Fruit fly (Drosophila melanogaster): ENCODE measurements around the gene msd5.
A peak's percentile ranks its signal among the peaks of the same experiment; 100 is the strongest.

Gene msd5

dm6 chr3L:1313039-1313766 is 19.7 kb downstream of the msd5 start, which contains the start of the genes sturkopf and Herc4 (continued):
- TF ChIP-seq CG15073 (GFP tag; optimal IDR thresholded peaks at IDR 0.05) (no peak), CG13775 (GFP tag; optimal IDR thresholded peaks at IDR 0.05) (peak; percentile 100), lov (optimal IDR thresholded peaks at IDR 0.05) (no peak), lov (GFP tag; IDR thresholded peaks at IDR 0.05) (no peak), vfl (GFP tag; optimal IDR thresholded peaks at IDR 0.05) (peak; percentile 85), az2 (GFP tag; optimal IDR thresholded peaks at IDR 0.05) (peak; percentile 76), ERR (GFP tag; optimal IDR thresholded peaks at IDR 0.05) (peak; percentile 74), CG7372 (GFP tag; IDR thresholded peaks at IDR 0.05) (peak; percentile 60), pros (GFP tag; optimal IDR thresholded peaks at IDR 0.05) (peak; percentile 2), zf30C (GFP tag; optimal IDR thresholded peaks at IDR 0.05) (no peak), run (tag; optimal IDR thresholded peaks at IDR 0.05) (peak; percentile 36), CG17328 (GFP tag; IDR thresholded peaks at IDR 0.05) (peak; percentile 51; the same call in 1 of the 2 replicates), CG9727 (GFP tag; optimal IDR thresholded peaks at IDR 0.05) (peak; percentile 82), CG12942 (GFP tag; optimal IDR thresholded peaks at IDR 0.05) (peak; percentile 60), hkb (optimal IDR thresholded peaks at IDR 0.05) (no peak), hkb (GFP tag; IDR thresholded peaks at IDR 0.05) (no peak; the same call in 1 of the 2 replicates), Neu2 (GFP tag; optimal IDR thresholded peaks at IDR 0.05; ENCODE audit: borderline replicate concordance) (no peak), z (GFP tag; IDR thresholded peaks at IDR 0.05) (no peak), inv (GFP tag; IDR thresholded peaks at IDR 0.05; ENCODE audit: partially characterized antibody) (no peak), CG9797 (GFP tag; optimal IDR thresholded peaks at IDR 0.05) (no peak), CG6272 (GFP tag; IDR thresholded peaks at IDR 0.05) (peak; percentile 56), CG12391 (tag; optimal IDR thresholded peaks at IDR 0.05) (peak; percentile 79), gem (tag; optimal IDR thresholded peaks at IDR 0.05) (peak; percentile 88), Xbp1 (GFP tag; optimal IDR thresholded peaks at IDR 0.05) (peak; percentile 80), CG6765 (GFP tag; optimal IDR thresholded peaks at IDR 0.05) (peak; percentile 43), CG11247 (GFP tag; IDR thresholded peaks at IDR 0.05) (peak; percentile 25; the same call in 1 of the 2 replicates), CG10565 (GFP tag; optimal IDR thresholded peaks at IDR 0.05) (no peak), D19B (GFP tag; optimal IDR thresholded peaks at IDR 0.05) (peak; percentile 82), bsh (GFP tag; optimal IDR thresholded peaks at IDR 0.05) (peak in 1 of 2 experiments; percentile 44), zen2 (GFP tag; IDR thresholded peaks at IDR 0.05; ENCODE audit: partially characterized antibody) (no peak), NK7.1 (GFP tag; optimal IDR thresholded peaks at IDR 0.05) (peak; percentile 32), bowl (GFP tag; IDR thresholded peaks at IDR 0.05) (no peak), gt (GFP tag; IDR thresholded peaks at IDR 0.05) (no peak), CG11695 (GFP tag; IDR thresholded peaks at IDR 0.05) (peak; percentile 40; the same call in 1 of the 3 replicates), mam (GFP tag; optimal IDR thresholded peaks at IDR 0.05) (peak; percentile 96), Dbx (GFP tag; IDR thresholded peaks at IDR 0.05) (peak; percentile 50; the same call in 1 of the 3 replicates), MBD-R2 (GFP tag; IDR thresholded peaks at IDR 0.05) (peak; percentile 83), CG17359 (tag; optimal IDR thresholded peaks at IDR 0.05) (peak; percentile 13), org-1 (GFP tag; optimal IDR thresholded peaks at IDR 0.05) (peak; percentile 67), CG6654 (GFP tag; optimal IDR thresholded peaks at IDR 0.05) (no peak), CG9609 (GFP tag; optimal IDR thresholded peaks at IDR 0.05) (peak; percentile 62), nerfin-2 (GFP tag; IDR thresholded peaks at IDR 0.05; ENCODE audit: partially characterized antibody) (no peak), CG14965 (GFP tag; optimal IDR thresholded peaks at IDR 0.05; ENCODE audit: borderline replicate concordance) (no peak), CG14710 (tag; optimal IDR thresholded peaks at IDR 0.05) (peak; percentile 76), CG2202 (tag; optimal IDR thresholded peaks at IDR 0.05) (no peak), CG8765 (GFP tag; IDR thresholded peaks at IDR 0.05) (no peak; the same call in 1 of the 2 replicates), ftz-f1 (GFP tag; optimal IDR thresholded peaks at IDR 0.05) (peak; percentile 64), CG18619 (GFP tag; optimal IDR thresholded peaks at IDR 0.05) (peak; percentile 80), sob (GFP tag; IDR thresholded peaks at IDR 0.05) (peak; percentile 54), pho (GFP tag; optimal IDR thresholded peaks at IDR 0.05) (peak; percentile 89)

Measured in whole organism, embryonic.